Worm (Caenorhabditis elegans) whole organism, L4/young adult: Measurements from ENCODE around the gene F53H1.3.

ENCODE experiments used
- W03F9.2 ChIP-seq: fragments of 150-350 bp; optimal IDR thresholded peaks from 2 replicates; lab custom pipeline; 2014; ENCODE audit warnings: missing biosample characterization, missing genetic modification characterization
- dao-5 ChIP-seq: sonication (generic microtip); optimal IDR thresholded peaks from 2 replicates; lab custom pipeline; 2016; ENCODE audit warnings: missing genotype, missing genetic modification characterization, moderate library complexity, missing compliant biosample characterization
- him-1 ChIP-seq: sonication (generic microtip); optimal IDR thresholded peaks from 2 replicates; lab custom pipeline; 2016; ENCODE audit warnings: missing genotype, missing genetic modification reagents, missing genetic modification characterization, missing compliant biosample characterization

DNA sequence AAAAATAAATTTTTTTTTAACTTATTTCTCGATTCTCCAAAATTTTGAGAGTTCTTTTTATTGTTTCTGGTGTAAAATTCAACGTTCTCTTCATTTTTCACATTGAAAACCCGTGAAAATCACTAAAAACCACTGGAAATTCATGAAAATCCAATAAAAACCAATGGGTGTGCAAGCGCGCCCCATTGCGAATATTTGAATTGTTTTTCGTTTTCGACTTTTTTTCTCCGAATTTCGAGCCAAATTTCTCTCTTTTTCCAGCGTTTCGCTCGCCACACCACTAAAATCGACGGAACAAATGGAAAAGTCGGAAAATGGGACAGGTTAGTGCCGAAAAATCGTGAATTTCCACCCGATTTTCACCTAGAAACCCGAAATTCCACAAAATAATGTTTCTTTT, 18.6 kb upstream of the F53H1.3 start:
- no peak for TF ChIP-seq W03F9.2 (tag; lab: Kevin White, UChicago)
- TF ChIP-seq him-1 (tag; lab: Kevin White, UChicago), result no peak
- TF ChIP-seq dao-5 (tag; lab: Kevin White, UChicago), result no peak
